Fruit fly (Drosophila melanogaster) whole organism, larva: Measurements from ENCODE around the gene mxc.

ENCODE experiments used
- noc ChIP-seq: fragments of 200-800 bp; sonication (Bioruptor generic); optimal IDR thresholded peaks from 3 replicates; lab custom pipeline; 2019; ENCODE audit warnings: missing biosample characterization, mild to moderate bottlenecking, missing genetic modification characterization, moderate library complexity

The mxc gene

DNA sequence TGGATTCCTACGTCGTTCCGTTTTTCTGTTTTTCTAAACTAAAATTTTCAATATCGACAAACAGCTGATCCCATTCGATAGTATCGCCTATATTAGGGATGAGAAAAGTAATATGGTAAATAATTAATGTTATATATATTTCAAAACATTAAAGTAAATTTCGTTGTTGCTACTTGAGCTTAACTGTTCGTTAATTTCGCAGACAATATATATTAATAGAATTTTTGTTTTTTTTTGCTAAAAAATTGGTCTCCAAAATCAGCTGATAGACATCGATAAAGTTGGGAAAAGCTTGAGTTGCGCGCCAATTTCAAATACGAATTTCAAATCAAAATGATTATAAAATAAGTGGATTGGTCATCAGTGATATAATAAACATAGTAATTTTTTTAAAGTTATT, 46.9 kb downstream of the mxc start, which contains the start of gene CG12118:
Gene CG12118, minus strand, starts transcription at position 53 of the 400 bp plus-strand sequence.
- peak; percentile 68 for TF ChIP-seq noc (tag; lab: Kevin White, UChicago)

DNA sequence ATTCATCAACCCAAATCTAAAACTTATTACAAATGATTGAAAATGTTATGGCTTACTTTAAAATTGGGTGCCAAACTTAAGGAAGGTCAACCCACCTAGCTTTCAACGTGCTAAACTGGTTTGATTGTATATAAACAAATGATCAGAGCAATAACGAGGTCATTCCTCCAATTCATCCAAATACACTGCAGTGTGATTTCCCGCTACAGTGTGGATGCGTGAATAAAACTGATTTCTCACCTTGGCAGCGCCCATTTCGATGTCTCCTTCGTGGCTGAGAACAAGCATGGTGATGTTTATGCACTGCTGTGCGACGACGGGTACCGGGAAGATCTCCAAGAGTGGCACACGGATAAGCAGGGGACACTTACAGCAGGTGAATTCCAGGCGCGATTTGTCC, 48.0 kb downstream of the mxc start:
- no peak for TF ChIP-seq noc (tag; lab: Kevin White, UChicago)

DNA sequence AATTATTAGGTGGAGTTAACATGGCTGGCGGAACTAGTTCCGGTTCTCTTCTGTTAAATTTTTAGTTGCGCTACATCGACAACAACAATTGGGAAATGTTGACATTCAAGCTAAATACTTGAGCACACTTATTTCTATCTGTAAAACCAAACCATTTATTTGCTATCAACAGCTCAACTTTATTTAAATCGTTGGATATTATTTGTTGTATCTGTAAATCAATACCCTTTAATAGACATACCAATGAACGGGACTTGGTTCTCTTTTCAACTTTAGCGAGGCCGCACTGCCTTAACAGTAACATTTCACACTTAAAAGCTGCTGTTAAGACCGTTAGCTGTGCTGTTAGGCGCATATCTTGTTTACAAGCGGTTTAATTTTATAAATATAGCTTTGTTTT, 49.7 kb downstream of the mxc start, which contains the start of gene CG12106:
Gene CG12106, plus strand, starts transcription at position 295 of the 400 bp plus-strand sequence.
- peak; percentile 30 for TF ChIP-seq noc (tag; lab: Kevin White, UChicago)

DNA sequence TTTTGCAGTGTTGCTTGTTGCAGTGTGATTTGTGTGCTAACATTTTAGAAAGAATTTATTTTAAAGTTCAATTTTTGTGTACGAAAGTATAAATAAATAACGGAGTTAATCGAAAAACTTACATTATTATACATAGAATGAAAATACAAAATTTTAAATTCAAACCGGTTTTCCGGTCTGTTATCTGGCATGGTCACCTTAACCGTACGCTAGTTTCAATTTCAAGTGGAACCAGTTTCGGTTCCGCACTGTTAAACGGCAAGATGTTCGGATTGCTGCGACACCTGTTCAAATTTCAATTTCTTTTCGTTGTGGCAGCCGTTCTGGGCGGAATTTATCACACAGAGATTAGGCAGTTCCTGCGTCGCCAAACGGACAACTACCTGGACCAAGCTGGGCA, 50.8 kb downstream of the mxc start, which contains the start of gene CG12056:
Gene CG12056, plus strand, starts transcription at position 241 of the 400 bp plus-strand sequence.
- TF ChIP-seq noc (tag; lab: Kevin White, UChicago), result no peak

DNA sequence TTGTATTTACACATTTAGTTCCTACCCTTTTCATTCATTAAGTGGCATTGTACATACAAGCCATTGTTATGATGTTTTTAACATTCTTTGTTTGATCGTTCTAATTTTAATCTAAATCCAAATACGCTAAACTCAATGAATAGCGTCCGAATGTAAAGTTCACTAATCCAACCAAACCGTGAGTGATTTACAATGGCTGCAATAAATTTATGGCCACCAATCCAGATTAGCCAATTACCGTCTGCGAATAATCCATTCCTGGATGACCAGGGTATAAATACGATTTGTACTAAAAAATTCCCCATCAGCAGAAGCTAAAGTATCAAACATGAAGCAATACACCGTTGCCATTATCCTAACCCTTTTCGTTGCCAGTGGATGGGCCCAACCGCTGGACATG, 51.9 kb downstream of the mxc start, which contains the start of gene CG12057:
Gene CG12057, plus strand, starts transcription at position 301 of the 400 bp plus-strand sequence.
- no peak for TF ChIP-seq noc (tag; lab: Kevin White, UChicago)

DNA sequence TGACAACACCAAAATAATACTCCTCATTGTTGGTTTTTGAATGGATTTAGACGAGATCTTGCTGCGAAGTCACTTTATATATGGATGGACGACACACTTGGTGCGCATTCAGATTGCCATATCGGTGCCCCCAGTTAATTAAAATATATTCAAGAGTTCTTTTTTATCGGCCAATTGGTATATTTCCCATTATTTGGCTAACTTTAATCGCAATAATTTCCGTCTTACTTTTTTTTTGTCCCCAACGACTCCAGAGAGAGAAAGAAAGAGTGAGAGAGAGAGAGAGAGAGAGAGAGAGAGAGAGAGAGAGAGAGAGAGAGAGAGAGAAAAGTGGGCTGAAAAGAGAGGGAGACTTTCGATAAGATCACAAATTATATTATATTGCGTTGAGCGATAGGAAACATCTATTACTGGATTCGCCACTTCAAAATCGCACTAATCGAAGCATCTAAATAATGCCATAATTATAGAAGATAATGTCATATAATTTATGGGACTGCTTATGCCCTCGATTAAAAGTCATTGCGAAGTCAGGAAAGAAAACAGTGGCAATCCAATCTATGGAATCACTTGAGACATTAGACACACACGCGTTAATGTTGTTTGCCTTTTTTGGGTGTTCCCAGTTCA, 52.6 kb downstream of the mxc start, which contains the start of gene CG12115:
Gene CG12115, minus strand, starts transcription at position 51 of the 630 bp plus-strand sequence.
- no peak for TF ChIP-seq noc (tag; lab: Kevin White, UChicago)

DNA sequence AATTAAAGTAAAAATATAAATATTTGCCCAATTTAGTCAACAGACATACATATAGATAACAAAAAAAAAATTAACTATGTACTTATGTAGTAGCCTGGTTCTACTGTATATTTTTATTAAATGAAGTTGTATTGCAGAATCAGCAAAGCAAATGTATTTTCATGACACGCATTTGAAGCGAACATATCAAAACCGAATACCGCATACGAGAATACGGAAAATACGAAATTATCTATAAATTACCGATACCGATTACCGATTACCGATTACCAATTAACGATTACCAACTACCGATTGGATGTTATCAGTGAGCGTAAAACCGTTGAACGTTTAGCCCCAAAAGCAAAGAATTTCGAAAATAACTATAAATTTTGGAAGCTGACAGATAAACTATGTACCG, 55.8 kb downstream of the mxc start:
- no peak for TF ChIP-seq noc (tag; lab: Kevin White, UChicago)
